Fruit fly (Drosophila melanogaster): ENCODE results near the gene Cad87A.
A peak's percentile ranks its signal among the peaks of the same experiment; 100 is the strongest.

Gene Cad87A

dm6 chr3R:11851939-11852338, 97.0 kb downstream of the Cad87A start (continued):
- TF ChIP-seq CG6689 (GFP tag; IDR thresholded peaks at IDR 0.05) (peak; percentile 35; the same call in 1 of the 2 replicates), gt (GFP tag; IDR thresholded peaks at IDR 0.05) (no peak), nerfin-1 (tag; optimal IDR thresholded peaks at IDR 0.05) (peak; percentile 65), CG6854 (GFP tag; optimal IDR thresholded peaks at IDR 0.05) (no peak), CG2712 (tag; optimal IDR thresholded peaks at IDR 0.05) (peak; percentile 80), CG11723 (GFP tag; optimal IDR thresholded peaks at IDR 0.05) (peak; percentile 32), Rx (GFP tag; IDR thresholded peaks at IDR 0.05) (no peak), wdn (GFP tag; IDR thresholded peaks at IDR 0.05) (no peak), dm (GFP tag; optimal IDR thresholded peaks at IDR 0.05) (no peak), aop (GFP tag; IDR thresholded peaks at IDR 0.05) (no peak), Sry-δ (GFP tag; optimal IDR thresholded peaks at IDR 0.05) (no peak), CG5953 (GFP tag; IDR thresholded peaks at IDR 0.05) (no peak), CG10366 (GFP tag; IDR thresholded peaks at IDR 0.05) (peak; percentile 47), sug (tag; optimal IDR thresholded peaks at IDR 0.05) (no peak), CG6254 (GFP tag; optimal IDR thresholded peaks at IDR 0.05) (peak; percentile 60), stc (GFP tag; IDR thresholded peaks at IDR 0.05) (peak; percentile 46; the same call in 1 of the 2 replicates), Spps (tag; optimal IDR thresholded peaks at IDR 0.05) (peak; percentile 52), CG7357 (GFP tag; IDR thresholded peaks at IDR 0.05) (no peak), unpg (GFP tag; optimal IDR thresholded peaks at IDR 0.05) (peak; percentile 78), fu2 (GFP tag; optimal IDR thresholded peaks at IDR 0.05) (no peak), hth (optimal IDR thresholded peaks at IDR 0.05) (no peak), CG7839 (tag; optimal IDR thresholded peaks at IDR 0.05) (peak; percentile 73), CG14667 (GFP tag; IDR thresholded peaks at IDR 0.05) (no peak), Fer3 (tag; optimal IDR thresholded peaks at IDR 0.05) (peak; percentile 26), CG11247 (GFP tag; IDR thresholded peaks at IDR 0.05) (no peak), CG10209 (GFP tag; optimal IDR thresholded peaks at IDR 0.05) (peak; percentile 29), ems (GFP tag; optimal IDR thresholded peaks at IDR 0.05) (no peak), h (optimal IDR thresholded peaks at IDR 0.05) (no peak), zfh1 (GFP tag; IDR thresholded peaks at IDR 0.05) (0 out of 3 replicates have a peak, but pooled peaks have one; percentile 20), CG13424 (tag; optimal IDR thresholded peaks at IDR 0.05) (peak; percentile 71), CG9727 (GFP tag; optimal IDR thresholded peaks at IDR 0.05) (no peak), tup (GFP tag; optimal IDR thresholded peaks at IDR 0.05) (no peak), scrt (GFP tag; optimal IDR thresholded peaks at IDR 0.05) (no peak), kni (GFP tag; optimal IDR thresholded peaks at IDR 0.05) (no peak), lmd (GFP tag; IDR thresholded peaks at IDR 0.05) (no peak), ttk (GFP tag; IDR thresholded peaks at IDR 0.05) (0 out of 2 replicates have a peak, but pooled peaks have one; percentile 44), CG14050 (GFP tag; IDR thresholded peaks at IDR 0.05) (no peak), CG32767 (GFP tag; IDR thresholded peaks at IDR 0.05) (no peak), E2f2 (GFP tag; IDR thresholded peaks at IDR 0.05) (no peak), NK7.1 (GFP tag; optimal IDR thresholded peaks at IDR 0.05) (no peak), Nf-YA (GFP tag; IDR thresholded peaks at IDR 0.05) (no peak), CG9609 (GFP tag; optimal IDR thresholded peaks at IDR 0.05) (no peak), Deaf1 (tag; optimal IDR thresholded peaks at IDR 0.05) (no peak), CG9876 (GFP tag; optimal IDR thresholded peaks at IDR 0.05) (no peak), ase (GFP tag; IDR thresholded peaks at IDR 0.05) (peak; percentile 35; the same call in 1 of the 3 replicates), hkb (optimal IDR thresholded peaks at IDR 0.05) (no peak), hkb (GFP tag; IDR thresholded peaks at IDR 0.05) (0 out of 2 replicates have a peak, but pooled peaks have one; percentile 36), CG3838 (GFP tag; optimal IDR thresholded peaks at IDR 0.05) (no peak), dmrt11E (tag; optimal IDR thresholded peaks at IDR 0.05) (peak; percentile 70), ATbp (GFP tag; optimal IDR thresholded peaks at IDR 0.05) (peak; percentile 61), Sin3A (optimal IDR thresholded peaks at IDR 0.05) (no peak), Max (GFP tag; optimal IDR thresholded peaks at IDR 0.05) (no peak), CG11695 (GFP tag; IDR thresholded peaks at IDR 0.05) (0 out of 3 replicates have a peak, but pooled peaks have one; percentile 13), CG3281 (GFP tag; optimal IDR thresholded peaks at IDR 0.05) (no peak)

Measured in whole organism, embryonic.